Worm (Caenorhabditis elegans) whole organism, late embryonic: ENCODE measurements around the gene F36H5.13.

Experiments used
- C08G9.2 ChIP-seq: sonication (generic microtip); optimal IDR thresholded peaks from 2 replicates; lab custom pipeline; 2016; ENCODE audit warnings: mild to moderate bottlenecking, missing genetic modification characterization, moderate library complexity, missing compliant biosample characterization
- F13H6.1 ChIP-seq: sonication (generic microtip); optimal IDR thresholded peaks from 2 replicates; lab custom pipeline; 2016; ENCODE audit warnings: missing genetic modification characterization, missing compliant biosample characterization
- K09A11.1 ChIP-seq: sonication (generic microtip); optimal IDR thresholded peaks from 2 replicates; lab custom pipeline; 2017; ENCODE audit warnings: antibody characterized with exemption, mild to moderate bottlenecking, missing genetic modification characterization, missing compliant biosample characterization; ENCODE audit not compliant: insufficient read depth
- ahr-1 ChIP-seq: sonication (generic microtip); optimal IDR thresholded peaks from 2 replicates; lab custom pipeline; 2016; ENCODE audit warnings: missing genetic modification characterization, missing compliant biosample characterization
- ama-1 ChIP-seq: fragments of 150-350 bp; optimal IDR thresholded peaks from 2 replicates; lab custom pipeline; 2014
- ceh-14 ChIP-seq: sonication (generic microtip); optimal IDR thresholded peaks from 2 replicates; lab custom pipeline; 2016; ENCODE audit warnings: missing genotype, missing genetic modification characterization, missing compliant biosample characterization
- ceh-19 ChIP-seq: fragments of 200-800 bp; sonication (Bioruptor generic); optimal IDR thresholded peaks from 2 replicates; lab custom pipeline; 2018; ENCODE audit warnings: mild to moderate bottlenecking, missing genetic modification characterization, missing compliant biosample characterization
- ceh-22 ChIP-seq: sonication (generic microtip); optimal IDR thresholded peaks from 2 replicates; lab custom pipeline; 2017; ENCODE audit warnings: missing biosample characterization, missing genetic modification characterization
- ceh-24 ChIP-seq: sonication (generic microtip); optimal IDR thresholded peaks from 2 replicates; lab custom pipeline; 2016; ENCODE audit warnings: mild to moderate bottlenecking, missing genetic modification characterization, missing compliant biosample characterization
- ceh-48 ChIP-seq: sonication (generic microtip); optimal IDR thresholded peaks from 2 replicates; lab custom pipeline; 2016; ENCODE audit warnings: missing genetic modification characterization, inconsistent platforms, missing compliant biosample characterization
- ceh-9 ChIP-seq: sonication (generic microtip); optimal IDR thresholded peaks from 2 replicates; lab custom pipeline; 2016; ENCODE audit warnings: mild to moderate bottlenecking, missing genetic modification characterization, inconsistent platforms, missing compliant biosample characterization
- dmd-4 ChIP-seq: sonication (generic microtip); optimal IDR thresholded peaks from 2 replicates; lab custom pipeline; 2016; ENCODE audit warnings: borderline replicate concordance, missing genetic modification characterization, missing compliant biosample characterization
- dve-1 ChIP-seq: sonication (generic microtip); optimal IDR thresholded peaks from 2 replicates; lab custom pipeline; 2017; ENCODE audit warnings: antibody characterized with exemption, mild to moderate bottlenecking, missing genetic modification characterization, missing compliant biosample characterization
- elt-2 ChIP-seq: sonication (generic microtip); optimal IDR thresholded peaks from 2 replicates; lab custom pipeline; 2016; ENCODE audit warnings: missing genetic modification reagents, missing genetic modification characterization, missing compliant biosample characterization
- fkh-10 ChIP-seq: fragments of 150-350 bp; optimal IDR thresholded peaks from 2 replicates; lab custom pipeline; 2014; ENCODE audit warnings: missing biosample characterization, missing genetic modification reagents, missing genetic modification characterization
- hlh-6 ChIP-seq: sonication (generic microtip); optimal IDR thresholded peaks from 2 replicates; lab custom pipeline; 2016; ENCODE audit warnings: missing genotype, missing genetic modification characterization, missing compliant biosample characterization
- lim-6 ChIP-seq: sonication (generic microtip); optimal IDR thresholded peaks from 2 replicates; lab custom pipeline; 2016; ENCODE audit warnings: missing genetic modification characterization, missing compliant biosample characterization
- lin-11 ChIP-seq: fragments of 200-800 bp; sonication (Bioruptor generic); optimal IDR thresholded peaks from 2 replicates; lab custom pipeline; 2018; ENCODE audit warnings: mild to moderate bottlenecking, missing genetic modification characterization, missing compliant biosample characterization
- mec-3 ChIP-seq: sonication (generic microtip); optimal IDR thresholded peaks from 2 replicates; lab custom pipeline; 2016; ENCODE audit warnings: borderline replicate concordance, missing genetic modification characterization, missing compliant biosample characterization
- pha-2 ChIP-seq: sonication (generic microtip); optimal IDR thresholded peaks from 2 replicates; lab custom pipeline; 2017; ENCODE audit warnings: mild to moderate bottlenecking, missing genetic modification characterization, missing compliant biosample characterization
- ref-2 ChIP-seq: sonication (generic microtip); optimal IDR thresholded peaks from 2 replicates; lab custom pipeline; 2016; ENCODE audit warnings: missing genetic modification characterization, missing compliant biosample characterization
- sox-2 ChIP-seq: fragments of 200-800 bp; sonication (Bioruptor generic); IDR thresholded peaks from 2 replicates; pipeline ENCODE4 v1.3.6; 2022; ENCODE audit warnings: missing genetic modification reagents, missing genetic modification characterization, missing compliant biosample characterization
- sox-4 ChIP-seq: sonication (generic microtip); optimal IDR thresholded peaks from 2 replicates; lab custom pipeline; 2017; ENCODE audit warnings: mild to moderate bottlenecking, missing genetic modification characterization, inconsistent platforms, missing compliant biosample characterization
- unc-3 ChIP-seq, 2 experiments: fragments of 200-800 bp in 1 of 2; sonication (Bioruptor generic) in 1 of 2; sonication (generic microtip) in 1 of 2; conservative IDR thresholded peaks in 1 of 2; optimal IDR thresholded peaks in 1 of 2; 2 replicates each; pipeline versions ENCODE4 v1.3.6 to Lab custom; 2016 to 2022; ENCODE audit warnings: missing compliant biosample characterization in 2 of 2, missing genetic modification characterization in 2 of 2, missing genetic modification reagents in 1 of 2
- unc-42 ChIP-seq: sonication (generic microtip); optimal IDR thresholded peaks from 2 replicates; lab custom pipeline; 2016; ENCODE audit warnings: missing genotype, missing genetic modification characterization, missing compliant biosample characterization
- unc-55 ChIP-seq: sonication (generic microtip); optimal IDR thresholded peaks from 2 replicates; lab custom pipeline; 2017; ENCODE audit warnings: missing biosample characterization, missing genetic modification reagents, missing genetic modification characterization
- unc-86 ChIP-seq: sonication (generic microtip); optimal IDR thresholded peaks from 2 replicates; lab custom pipeline; 2016; ENCODE audit warnings: missing genetic modification characterization, missing compliant biosample characterization
- zip-5 ChIP-seq: sonication (generic microtip); optimal IDR thresholded peaks from 2 replicates; lab custom pipeline; 2016; ENCODE audit warnings: missing genetic modification characterization, missing compliant biosample characterization
- ztf-16 ChIP-seq: sonication (generic microtip); optimal IDR thresholded peaks from 2 replicates; lab custom pipeline; 2017; ENCODE audit warnings: missing genetic modification characterization, missing compliant biosample characterization

F36H5.13 gene

ce11 chrII:1763072-1763471, 12.8 kb upstream of the F36H5.13 start, which contains the start of gene math-28:
Gene math-28 (plus strand): TSS chrII:1763372.
- TF ChIP-seq ref-2 (tag; lab: Kevin White, UChicago) (no peak), zip-5 (no peak), dve-1 (tag; lab: Kevin White, UChicago) (no peak), lin-11 (tag; lab: Kevin White, UChicago) (no peak), ceh-48 (tag; lab: Kevin White, UChicago) (no peak), elt-2 (tag; lab: Kevin White, UChicago) (no peak), F13H6.1 (tag; lab: Kevin White, UChicago) (no peak), ceh-19 (GFP tag; lab: Kevin White, UChicago) (no peak), ztf-16 (tag; lab: Kevin White, UChicago) (no peak)

- TF ChIP-seq hlh-6 (no peak), C08G9.2 (tag; lab: Kevin White, UChicago) (no peak), ceh-14 (tag; lab: Kevin White, UChicago) (no peak)
These were observed 11.3 kb upstream of the F36H5.13 start, which contains the start of gene F36H5.4 for ce11 chrII:1761564-1761963. Gene F36H5.4 (plus strand): TSS chrII:1761864.

- TF ChIP-seq lim-6 (no peak), ahr-1 (tag; lab: Kevin White, UChicago) (no peak), hlh-6 (no peak), unc-55 (no peak), sox-4 (tag; lab: Kevin White, UChicago) (no peak), fkh-10 (no peak), dve-1 (tag; lab: Kevin White, UChicago) (no peak), K09A11.1 (tag; lab: Kevin White, UChicago) (no peak), sox-2 (GFP tag; lab: Robert Waterston, UW) (no peak), mec-3 (tag; lab: Kevin White, UChicago) (no peak)
- TF ChIP-seq, all 69 proteins: peak for 0
These were observed 9.3 kb upstream of the F36H5.13 start, which contains the start of gene F36H5.18 for ce11 chrII:1759602-1760001. Gene F36H5.18 (plus strand): TSS chrII:1759902.

ce11 chrII:1757033-1757432, 6.7 kb upstream of the F36H5.13 start, which contains the start of gene F36H5.10:
Gene F36H5.10 (plus strand): TSS chrII:1757333.
- TF ChIP-seq unc-86 (no peak), unc-42 (no peak), ama-1 (lab: Kevin White, UChicago) (no peak), fkh-10 (no peak), ceh-22 (tag; lab: Kevin White, UChicago) (no peak), dmd-4 (tag; lab: Kevin White, UChicago) (no peak), ceh-9 (tag; lab: Kevin White, UChicago) (no peak)

DNA sequence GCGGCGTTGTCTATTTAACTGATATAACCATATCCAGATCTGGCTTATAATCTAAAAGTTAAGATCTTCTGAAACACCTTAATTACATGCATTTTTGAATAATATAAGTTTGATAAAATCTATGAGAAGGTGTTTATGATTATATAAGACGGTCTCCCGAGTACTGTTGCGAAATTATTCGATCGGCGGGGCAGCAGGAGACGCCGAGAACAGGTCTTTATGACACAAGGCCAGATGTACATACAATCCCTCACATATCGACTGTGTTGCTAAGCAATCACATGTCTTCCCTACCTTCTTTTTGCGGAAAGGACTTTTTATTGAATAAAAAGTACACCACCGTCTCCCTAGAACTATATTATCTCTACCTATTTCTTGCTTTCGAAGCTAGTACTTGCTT, 6.3 kb upstream of the F36H5.13 start, which contains the start of gene fbxb-53:
fbxb-53 (plus strand) TSS at position 301 of the 400 bp plus-strand sequence.
- TF ChIP-seq ceh-24 (tag; lab: Kevin White, UChicago) (no peak), ceh-19 (GFP tag; lab: Kevin White, UChicago) (no peak), ref-2 (tag; lab: Kevin White, UChicago) (no peak), lin-11 (tag; lab: Kevin White, UChicago) (no peak), pha-2 (tag; lab: Kevin White, UChicago) (no peak), ztf-16 (tag; lab: Kevin White, UChicago) (no peak)

- TF ChIP-seq unc-3 (GFP tag; conservative IDR thresholded peaks at IDR 0.05; lab: Robert Waterston, UW) (no peak), unc-3 (tag; optimal IDR thresholded peaks at IDR 0.05; lab: Kevin White, UChicago) (no peak), dmd-4 (tag; lab: Kevin White, UChicago) (no peak)
These were observed 5.8 kb upstream of the F36H5.13 start, which contains the start of gene F36H5.17 for ce11 chrII:1756072-1756471. Gene F36H5.17 (minus strand): TSS chrII:1756172.
